Worm (Caenorhabditis elegans) whole organism, L3 larva: ENCODE measurements around the gene T14G8.6.

Experiments used
- elt-3 ChIP-seq, 3 experiments: fragments of 150-350 bp in 1 of 3; sonication (generic microtip) in 2 of 3; optimal IDR thresholded peaks; 2 replicates in 2 of 3; 4 replicates in 1 of 3; lab custom pipeline; 2014 to 2017; ENCODE audit warnings: missing biosample characterization in 3 of 3, missing genetic modification characterization in 3 of 3
- pha-4 ChIP-seq: fragments of 150-350 bp; optimal IDR thresholded peaks from 2 replicates; lab custom pipeline; 2014; ENCODE audit warnings: missing biosample characterization, missing genetic modification reagents, missing genetic modification characterization

DNA sequence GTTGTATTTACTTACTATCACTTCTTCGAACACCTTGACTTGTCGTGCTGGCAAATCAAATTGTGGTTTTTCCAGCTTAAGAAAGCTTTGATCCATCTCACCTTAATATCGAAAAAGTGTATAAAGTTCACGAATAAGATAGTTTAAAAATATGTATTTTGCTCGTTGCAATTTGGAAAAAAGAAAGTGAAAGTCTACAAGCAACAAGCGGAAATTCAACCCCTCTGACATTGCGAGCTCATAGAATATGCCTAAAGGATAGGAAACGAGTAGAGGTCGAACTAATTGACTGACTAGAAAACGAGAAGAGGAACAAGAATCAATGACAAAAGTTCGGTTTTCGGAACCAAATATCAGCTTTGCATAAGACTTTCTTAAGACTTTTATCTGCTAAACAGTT, 1.1 kb upstream of the T14G8.6 start, which contains the start of gene T14G8.4:
- TF ChIP-seq elt-3 (tag; optimal IDR thresholded peaks at IDR 0.05; lab: Kevin White, UChicago) (no peak), pha-4 (tag; lab: Kevin White, UChicago) (no peak)
